Worm (Caenorhabditis elegans): ENCODE results near the gene clc-7.
A peak's percentile ranks its signal among the peaks of the same experiment; 100 is the strongest.

clc-7 gene

ce11 chrX:5038812-5039211 lies 29.1 kb upstream of the clc-7 start:
- TF ChIP-seq blmp-1 (tag; optimal IDR thresholded peaks at IDR 0.05) (no peak), ztf-11 (tag; optimal IDR thresholded peaks at IDR 0.05) (no peak), unc-62 (GFP tag; optimal IDR thresholded peaks at IDR 0.05) (peak; percentile 87), cnd-1 (tag; optimal IDR thresholded peaks at IDR 0.05) (no peak), sptf-1 (tag; optimal IDR thresholded peaks at IDR 0.05) (no peak), lin-32 (GFP tag; optimal IDR thresholded peaks at IDR 0.05) (no peak), mls-2 (tag; optimal IDR thresholded peaks at IDR 0.05) (no peak), pha-4 (tag; optimal IDR thresholded peaks at IDR 0.05) (no peak), bed-3 (GFP tag; optimal IDR thresholded peaks at IDR 0.05) (no peak), nhr-76 (tag; optimal IDR thresholded peaks at IDR 0.05) (no peak), nhr-12 (tag; optimal IDR thresholded peaks at IDR 0.05) (no peak), hlh-1 (tag; optimal IDR thresholded peaks at IDR 0.05) (peak; percentile 88), M03D4.4 (tag; optimal IDR thresholded peaks at IDR 0.05) (no peak), mab-5 (tag; optimal IDR thresholded peaks at IDR 0.05) (no peak), zip-8 (tag; optimal IDR thresholded peaks at IDR 0.05) (no peak), drap-1 (GFP tag; optimal IDR thresholded peaks at IDR 0.05) (no peak)

DNA sequence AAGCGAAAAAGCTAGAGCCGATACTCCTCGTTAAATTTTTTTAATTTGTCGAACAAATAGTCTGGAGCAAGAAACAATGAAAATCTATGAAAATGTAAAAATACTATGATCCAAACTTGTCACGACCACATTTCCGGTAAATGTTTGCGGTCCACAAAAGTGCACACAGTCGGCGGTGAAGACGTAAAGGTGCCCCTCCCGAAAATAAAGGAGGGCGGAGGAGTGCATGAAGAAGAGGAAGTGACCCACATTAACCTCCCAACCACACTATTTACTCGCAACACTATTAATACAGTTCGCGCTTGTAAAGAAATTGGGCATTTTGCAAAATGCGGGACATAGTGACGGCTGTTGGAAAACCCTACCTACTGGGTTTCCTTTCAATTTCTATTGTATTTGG lies 27.9 kb upstream of the clc-7 start:
- TF ChIP-seq ham-2 (GFP tag; optimal IDR thresholded peaks at IDR 0.05) (no peak), mls-2 (tag; optimal IDR thresholded peaks at IDR 0.05) (no peak), ces-1 (GFP tag; optimal IDR thresholded peaks at IDR 0.05) (no peak)

DNA sequence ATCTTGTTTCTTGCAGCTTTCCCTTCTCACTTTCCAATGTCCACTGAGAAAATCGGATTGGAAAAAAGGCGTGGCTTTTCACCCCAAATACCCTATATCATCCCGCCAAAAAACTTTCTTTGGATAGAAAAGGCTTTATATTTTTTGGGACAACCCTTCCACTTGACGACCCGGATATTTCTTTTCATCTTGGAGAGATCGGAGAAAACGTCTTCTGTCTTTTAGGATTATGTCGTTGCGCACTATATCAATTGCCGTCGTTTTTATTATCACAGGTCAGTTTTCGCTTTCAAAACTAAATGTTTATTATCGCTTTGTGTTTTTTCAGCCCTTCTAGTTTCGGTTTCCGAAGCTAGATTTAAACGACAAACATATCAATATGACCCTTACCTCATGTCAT lies 24.0 kb upstream of the clc-7 start, which contains the start of gene Y64H9A.2:
Y64H9A.2 (plus strand) TSS at position 90 of the 400 bp plus-strand sequence.
- no peak for TF ChIP-seq ceh-43 (GFP tag; optimal IDR thresholded peaks at IDR 0.05)
- TF ChIP-seq lsy-2 (tag; optimal IDR thresholded peaks at IDR 0.05): no peak
- no peak for TF ChIP-seq zip-8 (tag; optimal IDR thresholded peaks at IDR 0.05)
- no peak for TF ChIP-seq elt-3 (tag; optimal IDR thresholded peaks at IDR 0.05)
- no peak for TF ChIP-seq mls-2 (tag; optimal IDR thresholded peaks at IDR 0.05)
- TF ChIP-seq nhr-76 (tag; optimal IDR thresholded peaks at IDR 0.05): no peak
- TF ChIP-seq ztf-11 (tag; optimal IDR thresholded peaks at IDR 0.05): no peak
- no peak for TF ChIP-seq bed-3 (GFP tag; optimal IDR thresholded peaks at IDR 0.05)
- no peak for TF ChIP-seq ceh-83 (GFP tag; optimal IDR thresholded peaks at IDR 0.05)
- TF ChIP-seq drap-1 (GFP tag; optimal IDR thresholded peaks at IDR 0.05): no peak
- TF ChIP-seq mep-1 (tag; optimal IDR thresholded peaks at IDR 0.05): no peak
- TF ChIP-seq ces-1 (GFP tag; optimal IDR thresholded peaks at IDR 0.05): no peak
- TF ChIP-seq tbx-8 (GFP tag; optimal IDR thresholded peaks at IDR 0.05): no peak
- no peak for TF ChIP-seq nhr-2 (tag; optimal IDR thresholded peaks at IDR 0.05)

ce11 chrX:5056199-5056598 lies 11.7 kb upstream of the clc-7 start:
- TF ChIP-seq ceh-43 (GFP tag; optimal IDR thresholded peaks at IDR 0.05) (peak; percentile 64), sem-2 (GFP tag; optimal IDR thresholded peaks at IDR 0.05) (peak; percentile 31), mls-2 (tag; optimal IDR thresholded peaks at IDR 0.05) (peak; percentile 90), lin-32 (GFP tag; optimal IDR thresholded peaks at IDR 0.05) (peak; percentile 73), tbx-8 (GFP tag; optimal IDR thresholded peaks at IDR 0.05) (peak; percentile 81), bed-3 (GFP tag; optimal IDR thresholded peaks at IDR 0.05) (peak; percentile 68), M03D4.4 (tag; optimal IDR thresholded peaks at IDR 0.05) (peak; percentile 78), ceh-83 (GFP tag; optimal IDR thresholded peaks at IDR 0.05) (peak; percentile 80), sptf-1 (tag; optimal IDR thresholded peaks at IDR 0.05) (peak; percentile 89), flh-1 (GFP tag; optimal IDR thresholded peaks at IDR 0.05) (peak; percentile 26)

ce11 chrX:5059163-5059562 lies 8.7 kb upstream of the clc-7 start, which contains the start of gene C24H10.4:
C24H10.4 (minus strand) TSS chrX:5059263.
- TF ChIP-seq zip-8 (tag; optimal IDR thresholded peaks at IDR 0.05) (no peak), lin-13 (tag; optimal IDR thresholded peaks at IDR 0.05) (no peak), nhr-28 (tag; optimal IDR thresholded peaks at IDR 0.05) (no peak), sptf-1 (tag; optimal IDR thresholded peaks at IDR 0.05) (no peak), M03D4.4 (tag; optimal IDR thresholded peaks at IDR 0.05) (no peak), flh-1 (GFP tag; optimal IDR thresholded peaks at IDR 0.05) (no peak), ces-1 (GFP tag; optimal IDR thresholded peaks at IDR 0.05) (no peak), ztf-11 (tag; optimal IDR thresholded peaks at IDR 0.05) (no peak), unc-62 (GFP tag; optimal IDR thresholded peaks at IDR 0.05) (no peak), blmp-1 (tag; optimal IDR thresholded peaks at IDR 0.05) (no peak), nhr-2 (tag; optimal IDR thresholded peaks at IDR 0.05) (no peak), ceh-83 (GFP tag; optimal IDR thresholded peaks at IDR 0.05) (no peak), cnd-1 (tag; optimal IDR thresholded peaks at IDR 0.05) (no peak), lsy-2 (tag; optimal IDR thresholded peaks at IDR 0.05) (no peak), sem-2 (GFP tag; optimal IDR thresholded peaks at IDR 0.05) (no peak), tbx-8 (GFP tag; optimal IDR thresholded peaks at IDR 0.05) (no peak), bed-3 (GFP tag; optimal IDR thresholded peaks at IDR 0.05) (no peak), unc-120 (tag; optimal IDR thresholded peaks at IDR 0.05; ENCODE audit: poor library complexity, severe bottlenecking) (no peak), ham-2 (GFP tag; optimal IDR thresholded peaks at IDR 0.05) (no peak), hlh-1 (tag; optimal IDR thresholded peaks at IDR 0.05) (no peak)

Data from whole organism, mixed stage, embryonic.